Worm (Caenorhabditis elegans): Measurements from ENCODE around the gene Y54E2A.7.

DNA sequence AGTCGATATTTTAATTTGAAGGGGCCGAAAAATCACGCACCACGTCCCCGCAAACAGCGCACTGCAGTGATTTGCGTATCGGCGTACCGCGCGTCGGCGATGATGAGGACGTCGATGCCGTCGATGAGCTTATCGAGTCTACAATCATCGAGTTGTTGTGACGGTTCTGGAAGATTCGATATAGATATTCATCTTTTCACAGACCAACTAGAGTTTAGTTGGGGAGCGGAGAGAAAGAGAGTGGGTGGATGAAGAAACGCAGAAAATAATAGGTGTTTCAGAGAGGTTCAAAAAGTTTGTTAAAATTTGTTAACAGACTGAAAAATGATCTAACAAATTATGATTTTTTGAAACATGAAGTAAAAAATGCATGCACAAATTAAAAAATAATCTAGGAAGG is 45.6 kb upstream of the Y54E2A.7 start, which contains the start of gene nhr-61:
- TF ChIP-seq ceh-30 (tag; optimal IDR thresholded peaks at IDR 0.05): no peak
- no peak for TF ChIP-seq unc-86 (tag; optimal IDR thresholded peaks at IDR 0.05)
- no peak for TF ChIP-seq ahr-1 (tag; optimal IDR thresholded peaks at IDR 0.05)
- TF ChIP-seq sox-4 (tag; optimal IDR thresholded peaks at IDR 0.05): no peak
- no peak for TF ChIP-seq ceh-34 (tag; optimal IDR thresholded peaks at IDR 0.05)
- no peak for TF ChIP-seq fkh-10 (GFP tag; optimal IDR thresholded peaks at IDR 0.05)
